Worm (Caenorhabditis elegans): ENCODE data around the gene col-164.

Gene col-164

DNA sequence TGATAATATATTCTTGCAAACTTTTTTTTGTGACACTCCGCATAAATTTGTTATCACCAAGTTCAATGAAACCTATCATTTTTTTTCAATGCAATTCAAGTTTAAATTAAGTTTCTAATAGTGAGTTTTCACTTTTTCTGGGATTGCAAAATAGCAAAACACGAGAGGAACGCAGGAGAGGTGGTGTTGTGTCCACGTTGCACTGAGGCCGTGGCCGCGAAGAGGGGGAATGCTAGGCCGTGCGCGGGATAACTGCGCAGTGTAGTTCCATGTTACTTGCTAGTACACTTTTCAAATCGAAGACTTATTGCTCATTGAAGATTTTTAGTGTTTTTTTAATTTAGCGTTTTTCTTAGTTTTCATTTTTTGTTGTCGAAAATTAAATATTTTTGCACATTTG lies 14.9 kb downstream of the col-164 start:
- TF ChIP-seq efl-1 (GFP tag; optimal IDR thresholded peaks at IDR 0.05) (no peak), F10E7.11 (tag; optimal IDR thresholded peaks at IDR 0.05) (no peak), aptf-3 (GFP tag; IDR thresholded peaks at IDR 0.05) (no peak), F22D6.2 (tag; optimal IDR thresholded peaks at IDR 0.05) (no peak), ceh-40 (GFP tag; IDR thresholded peaks at IDR 0.05) (no peak), ztf-22 (GFP tag; optimal IDR thresholded peaks at IDR 0.05) (no peak), hmg-20 (GFP tag; IDR thresholded peaks at IDR 0.05) (no peak), K11D2.4 (GFP tag; IDR thresholded peaks at IDR 0.05) (no peak), sptf-2 (GFP tag; optimal IDR thresholded peaks at IDR 0.05) (no peak), fkh-3 (tag; optimal IDR thresholded peaks at IDR 0.05) (no peak)

DNA sequence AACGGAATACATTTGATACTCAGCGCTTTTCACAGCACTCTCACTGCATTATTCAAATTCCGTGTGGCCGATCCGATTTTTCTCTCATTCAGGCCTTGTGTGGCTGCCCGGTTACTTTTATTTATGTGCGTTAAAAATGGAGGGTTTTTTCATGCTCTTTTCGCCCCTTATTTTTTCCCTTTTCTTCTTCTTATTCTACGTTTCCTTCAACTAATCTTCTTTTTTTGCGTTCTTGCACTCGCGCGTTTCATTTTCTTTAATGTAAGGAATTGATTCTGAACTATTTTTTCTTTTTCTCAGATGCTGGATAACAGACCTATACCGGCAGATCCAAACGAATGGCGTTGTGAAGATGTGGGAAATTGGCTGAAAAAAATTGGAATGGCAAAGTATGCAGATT lies 15.4 kb downstream of the col-164 start, which contains the start of gene F53B1.2:
Gene F53B1.2 (plus strand): TSS at position 301 of the 400 bp plus-strand sequence.
- TF ChIP-seq Y53G8AR.9 (GFP tag; conservative IDR thresholded peaks at IDR 0.05) (no peak), D2030.7 (GFP tag; IDR thresholded peaks at IDR 0.05) (no peak), nfya-1 (tag; optimal IDR thresholded peaks at IDR 0.05; ENCODE audit: borderline replicate concordance, insufficient read depth) (no peak), athp-1 (tag; optimal IDR thresholded peaks at IDR 0.05) (no peak), ztf-25 (GFP tag; IDR thresholded peaks at IDR 0.05) (no peak), akir-1 (GFP tag; optimal IDR thresholded peaks at IDR 0.05) (no peak), lin-54 (GFP tag; optimal IDR thresholded peaks at IDR 0.05) (no peak), B0035.1 (tag; optimal IDR thresholded peaks at IDR 0.05) (no peak), egl-18 (GFP tag; IDR thresholded peaks at IDR 0.05) (no peak), mel-28 (tag; optimal IDR thresholded peaks at IDR 0.05; ENCODE audit: borderline replicate concordance) (no peak), snpc-1.3 (tag; optimal IDR thresholded peaks at IDR 0.05; ENCODE audit: insufficient read depth) (no peak), pbrm-1 (GFP tag; IDR thresholded peaks at IDR 0.05) (no peak), bed-2 (GFP tag; IDR thresholded peaks at IDR 0.05) (no peak), pha-4 (tag; optimal IDR thresholded peaks at IDR 0.05) (no peak), T26A5.8 (tag; optimal IDR thresholded peaks at IDR 0.05) (no peak)

DNA sequence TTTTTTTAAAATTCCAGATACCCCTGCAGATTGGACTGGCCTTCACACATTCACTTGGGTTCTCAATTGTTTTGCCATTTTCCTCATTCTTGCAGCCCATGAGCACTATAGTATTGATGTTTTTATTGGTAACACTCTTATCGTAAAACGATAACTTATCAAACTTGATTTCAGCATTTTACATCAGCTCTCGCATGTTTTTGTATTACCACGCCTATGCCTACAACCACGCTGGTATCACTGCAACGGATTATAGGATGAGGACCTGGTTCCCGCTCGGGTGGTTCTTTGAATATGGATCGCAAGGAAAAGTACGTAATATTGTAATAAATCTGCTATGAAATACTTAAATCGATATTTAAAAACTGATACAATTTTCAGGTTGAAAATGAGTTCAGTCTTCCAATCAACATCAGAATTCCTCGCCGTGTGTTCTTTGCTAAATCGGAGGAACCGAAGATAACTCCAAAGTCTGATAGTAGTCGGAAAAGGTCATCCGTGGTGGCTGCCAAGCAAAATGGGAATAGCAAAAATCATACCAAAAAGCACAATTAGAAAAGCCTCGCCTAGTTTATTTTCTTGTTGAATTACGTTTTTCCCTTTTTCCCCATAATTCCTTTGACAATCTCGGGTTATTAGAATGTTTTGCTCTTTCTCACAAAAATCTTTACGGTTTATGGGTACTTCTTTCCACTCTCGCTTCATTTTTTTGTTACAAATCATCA lies 17.5 kb downstream of the col-164 start:
- TF ChIP-seq lag-1 (GFP tag; IDR thresholded peaks at IDR 0.05) (no peak), rpc-1 (optimal IDR thresholded peaks at IDR 0.05) (no peak), rpc-1 (tag; optimal IDR thresholded peaks at IDR 0.05) (no peak), tlf-1 (GFP tag; optimal IDR thresholded peaks at IDR 0.05) (no peak), Y79H2A.3 (GFP tag; conservative IDR thresholded peaks at IDR 0.05) (no peak), snpc-3.4 (tag; optimal IDR thresholded peaks at IDR 0.05) (no peak), F33H1.4 (GFP tag; IDR thresholded peaks at IDR 0.05) (no peak), efl-1 (GFP tag; optimal IDR thresholded peaks at IDR 0.05) (no peak), dpff-1 (tag; optimal IDR thresholded peaks at IDR 0.05) (no peak), hrde-1 (tag; optimal IDR thresholded peaks at IDR 0.05; ENCODE audit: borderline replicate concordance) (no peak), atf-7 (tag; optimal IDR thresholded peaks at IDR 0.05) (no peak)

- TF ChIP-seq C17E4.6 (GFP tag; IDR thresholded peaks at IDR 0.05), result no peak
- no peak for TF ChIP-seq ztf-6 (GFP tag; IDR thresholded peaks at IDR 0.05)
- TF ChIP-seq nhr-80 (tag; optimal IDR thresholded peaks at IDR 0.05), result no peak
- TF ChIP-seq nfya-1 (tag; optimal IDR thresholded peaks at IDR 0.05; ENCODE audit: borderline replicate concordance, insufficient read depth), result no peak
- no peak for TF ChIP-seq lin-40 (tag; optimal IDR thresholded peaks at IDR 0.05)
- TF ChIP-seq snpc-3.4 (tag; optimal IDR thresholded peaks at IDR 0.05), result no peak
- TF ChIP-seq fkh-3 (tag; optimal IDR thresholded peaks at IDR 0.05), result no peak
- TF ChIP-seq K12H6.12 (tag; optimal IDR thresholded peaks at IDR 0.05), result no peak
- TF ChIP-seq snpc-1.3 (tag; optimal IDR thresholded peaks at IDR 0.05; ENCODE audit: insufficient read depth), result no peak
- TF ChIP-seq sptf-2 (GFP tag; optimal IDR thresholded peaks at IDR 0.05), result no peak
- TF ChIP-seq B0261.1 (tag; optimal IDR thresholded peaks at IDR 0.05), result no peak
- TF ChIP-seq sdz-38 (tag; optimal IDR thresholded peaks at IDR 0.05), result no peak
Observed at ce11 chrX:2113004-2113403, 19.7 kb downstream of the col-164 start, which contains the start of gene bus-5. TSS of gene bus-5 (minus strand) at chrX:2113104.

Measured in whole organism, young adult.